Worm (Caenorhabditis elegans) whole organism, late embryonic: ENCODE results near the gene T21C9.6.

ENCODE experiments used
- C38D4.7 ChIP-seq: fragments of 200-800 bp; sonication (Bioruptor generic); optimal IDR thresholded peaks from 2 replicates; lab custom pipeline; 2018; ENCODE audit warnings: mild to moderate bottlenecking, missing genetic modification characterization, moderate library complexity, missing compliant biosample characterization
- Y22D7AL.16 ChIP-seq: sonication (generic microtip); optimal IDR thresholded peaks from 2 replicates; lab custom pipeline; 2016; ENCODE audit warnings: missing genetic modification characterization, missing compliant biosample characterization
- ahr-1 ChIP-seq: sonication (generic microtip); optimal IDR thresholded peaks from 2 replicates; lab custom pipeline; 2016; ENCODE audit warnings: missing genetic modification characterization, missing compliant biosample characterization
- ceh-14 ChIP-seq: sonication (generic microtip); optimal IDR thresholded peaks from 2 replicates; lab custom pipeline; 2016; ENCODE audit warnings: missing genotype, missing genetic modification characterization, missing compliant biosample characterization
- ceh-18 ChIP-seq: sonication (generic microtip); optimal IDR thresholded peaks from 2 replicates; lab custom pipeline; 2016; ENCODE audit warnings: missing genetic modification characterization, missing compliant biosample characterization
- ceh-19 ChIP-seq: fragments of 200-800 bp; sonication (Bioruptor generic); optimal IDR thresholded peaks from 2 replicates; lab custom pipeline; 2018; ENCODE audit warnings: mild to moderate bottlenecking, missing genetic modification characterization, missing compliant biosample characterization
- ceh-2 ChIP-seq: sonication (generic microtip); optimal IDR thresholded peaks from 2 replicates; lab custom pipeline; 2016; ENCODE audit warnings: missing genotype, missing genetic modification characterization, missing compliant biosample characterization
- ceh-24 ChIP-seq: sonication (generic microtip); optimal IDR thresholded peaks from 2 replicates; lab custom pipeline; 2016; ENCODE audit warnings: mild to moderate bottlenecking, missing genetic modification characterization, missing compliant biosample characterization
- ceh-31 ChIP-seq: sonication (generic microtip); optimal IDR thresholded peaks from 2 replicates; lab custom pipeline; 2016; ENCODE audit warnings: missing genetic modification characterization, missing compliant biosample characterization
- ceh-34 ChIP-seq: sonication (generic microtip); optimal IDR thresholded peaks from 2 replicates; lab custom pipeline; 2016; ENCODE audit warnings: mild to moderate bottlenecking, missing genetic modification characterization, missing compliant biosample characterization
- ceh-48 ChIP-seq: sonication (generic microtip); optimal IDR thresholded peaks from 2 replicates; lab custom pipeline; 2016; ENCODE audit warnings: missing genetic modification characterization, inconsistent platforms, missing compliant biosample characterization
- ceh-6 ChIP-seq: fragments of 200-800 bp; sonication (Bioruptor generic); optimal IDR thresholded peaks from 2 replicates; lab custom pipeline; 2018; ENCODE audit warnings: mild to moderate bottlenecking, missing genetic modification characterization, missing compliant biosample characterization
- ceh-9 ChIP-seq: sonication (generic microtip); optimal IDR thresholded peaks from 2 replicates; lab custom pipeline; 2016; ENCODE audit warnings: mild to moderate bottlenecking, missing genetic modification characterization, inconsistent platforms, missing compliant biosample characterization
- che-1 ChIP-seq: sonication (generic microtip); optimal IDR thresholded peaks from 2 replicates; lab custom pipeline; 2016; ENCODE audit warnings: mild to moderate bottlenecking, missing genetic modification characterization, missing compliant biosample characterization
- elt-2 ChIP-seq: sonication (generic microtip); optimal IDR thresholded peaks from 2 replicates; lab custom pipeline; 2016; ENCODE audit warnings: missing genetic modification reagents, missing genetic modification characterization, missing compliant biosample characterization
- ets-4 ChIP-seq: sonication (generic microtip); optimal IDR thresholded peaks from 2 replicates; lab custom pipeline; 2016; ENCODE audit warnings: missing genetic modification characterization, missing compliant biosample characterization
- fax-1 ChIP-seq: sonication (generic microtip); optimal IDR thresholded peaks from 2 replicates; lab custom pipeline; 2016; ENCODE audit warnings: missing genotype, missing genetic modification characterization, missing compliant biosample characterization
- hlh-13 ChIP-seq: fragments of 200-800 bp; sonication (Bioruptor generic); optimal IDR thresholded peaks from 2 replicates; lab custom pipeline; 2018; ENCODE audit warnings: mild to moderate bottlenecking, missing genetic modification characterization, missing compliant biosample characterization
- hlh-30 ChIP-seq: sonication (generic microtip); optimal IDR thresholded peaks from 2 replicates; lab custom pipeline; 2017; ENCODE audit warnings: antibody characterized with exemption, missing genetic modification characterization, missing compliant biosample characterization; ENCODE audit not compliant: insufficient read depth
- lim-6 ChIP-seq: sonication (generic microtip); optimal IDR thresholded peaks from 2 replicates; lab custom pipeline; 2016; ENCODE audit warnings: missing genetic modification characterization, missing compliant biosample characterization
- lin-11 ChIP-seq: fragments of 200-800 bp; sonication (Bioruptor generic); optimal IDR thresholded peaks from 2 replicates; lab custom pipeline; 2018; ENCODE audit warnings: mild to moderate bottlenecking, missing genetic modification characterization, missing compliant biosample characterization
- nfya-1 ChIP-seq: sonication (generic microtip); optimal IDR thresholded peaks from 2 replicates; lab custom pipeline; 2017; ENCODE audit warnings: missing genetic modification characterization, mild to moderate bottlenecking, missing compliant biosample characterization, antibody characterized with exemption, moderate library complexity
- nhr-11 ChIP-seq: fragments of 150-350 bp; optimal IDR thresholded peaks from 2 replicates; lab custom pipeline; 2014; ENCODE audit warnings: missing biosample characterization, missing genetic modification characterization
- nhr-232 ChIP-seq: sonication (generic microtip); optimal IDR thresholded peaks from 2 replicates; lab custom pipeline; 2016; ENCODE audit warnings: missing genetic modification characterization, missing compliant biosample characterization
- npax-4 ChIP-seq: sonication (generic microtip); optimal IDR thresholded peaks from 2 replicates; lab custom pipeline; 2016; ENCODE audit warnings: missing genetic modification characterization, missing compliant biosample characterization
- pag-3 ChIP-seq: sonication (generic microtip); optimal IDR thresholded peaks from 2 replicates; lab custom pipeline; 2016; ENCODE audit warnings: missing compliant biosample characterization, missing genetic modification characterization, borderline replicate concordance
- pax-1 ChIP-seq: fragments of 150-350 bp; optimal IDR thresholded peaks from 2 replicates; lab custom pipeline; 2014; ENCODE audit warnings: missing biosample characterization, missing genetic modification characterization
- ref-2 ChIP-seq: sonication (generic microtip); optimal IDR thresholded peaks from 2 replicates; lab custom pipeline; 2016; ENCODE audit warnings: missing genetic modification characterization, missing compliant biosample characterization
- rnt-1 ChIP-seq: sonication (generic microtip); optimal IDR thresholded peaks from 2 replicates; lab custom pipeline; 2016; ENCODE audit warnings: missing genetic modification characterization, missing compliant biosample characterization
- sdc-2 ChIP-seq: sonication (generic microtip); optimal IDR thresholded peaks from 2 replicates; lab custom pipeline; 2016; ENCODE audit warnings: missing genotype, missing genetic modification characterization, missing compliant biosample characterization
- sox-2 ChIP-seq: fragments of 200-800 bp; sonication (Bioruptor generic); IDR thresholded peaks from 2 replicates; pipeline ENCODE4 v1.3.6; 2022; ENCODE audit warnings: missing genetic modification reagents, missing genetic modification characterization, missing compliant biosample characterization
- sox-4 ChIP-seq: sonication (generic microtip); optimal IDR thresholded peaks from 2 replicates; lab custom pipeline; 2017; ENCODE audit warnings: mild to moderate bottlenecking, missing genetic modification characterization, inconsistent platforms, missing compliant biosample characterization
- tbx-2 ChIP-seq: sonication (generic microtip); optimal IDR thresholded peaks from 2 replicates; lab custom pipeline; 2016; ENCODE audit warnings: missing genetic modification characterization, missing compliant biosample characterization
- ttx-3 ChIP-seq: sonication (generic microtip); optimal IDR thresholded peaks from 2 replicates; lab custom pipeline; 2016; ENCODE audit warnings: missing genetic modification reagents, missing genetic modification characterization, missing compliant biosample characterization
- unc-42 ChIP-seq: sonication (generic microtip); optimal IDR thresholded peaks from 2 replicates; lab custom pipeline; 2016; ENCODE audit warnings: missing genotype, missing genetic modification characterization, missing compliant biosample characterization
- unc-55 ChIP-seq: sonication (generic microtip); optimal IDR thresholded peaks from 2 replicates; lab custom pipeline; 2017; ENCODE audit warnings: missing biosample characterization, missing genetic modification reagents, missing genetic modification characterization
- unc-86 ChIP-seq: sonication (generic microtip); optimal IDR thresholded peaks from 2 replicates; lab custom pipeline; 2016; ENCODE audit warnings: missing genetic modification characterization, missing compliant biosample characterization
- zip-5 ChIP-seq: sonication (generic microtip); optimal IDR thresholded peaks from 2 replicates; lab custom pipeline; 2016; ENCODE audit warnings: missing genetic modification characterization, missing compliant biosample characterization
- ztf-16 ChIP-seq: sonication (generic microtip); optimal IDR thresholded peaks from 2 replicates; lab custom pipeline; 2017; ENCODE audit warnings: missing genetic modification characterization, missing compliant biosample characterization

The T21C9.6 gene

DNA sequence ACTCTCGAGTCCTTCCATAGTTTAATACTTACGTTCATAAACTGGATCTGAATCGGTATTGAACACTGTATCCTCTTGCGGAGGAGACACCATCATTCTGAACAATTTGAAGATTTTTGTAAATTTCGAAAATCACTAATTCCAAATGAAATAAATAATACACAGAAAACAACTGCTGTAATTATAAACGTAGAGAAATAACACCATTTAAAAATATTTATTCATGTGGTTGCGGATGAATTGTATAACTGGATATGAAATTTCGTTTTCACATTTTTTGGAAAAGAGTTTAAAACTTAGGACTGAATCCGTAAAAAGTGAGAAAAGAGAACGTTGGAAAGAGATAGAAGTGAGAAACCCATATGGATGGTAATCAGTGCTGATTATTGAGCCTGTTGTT, 3.5 kb upstream of the T21C9.6 start, which contains the start of gene mics-1:
TSS of gene mics-1 (minus strand) at position 101 of the 400 bp plus-strand sequence.
- no peak for TF ChIP-seq Y22D7AL.16

DNA sequence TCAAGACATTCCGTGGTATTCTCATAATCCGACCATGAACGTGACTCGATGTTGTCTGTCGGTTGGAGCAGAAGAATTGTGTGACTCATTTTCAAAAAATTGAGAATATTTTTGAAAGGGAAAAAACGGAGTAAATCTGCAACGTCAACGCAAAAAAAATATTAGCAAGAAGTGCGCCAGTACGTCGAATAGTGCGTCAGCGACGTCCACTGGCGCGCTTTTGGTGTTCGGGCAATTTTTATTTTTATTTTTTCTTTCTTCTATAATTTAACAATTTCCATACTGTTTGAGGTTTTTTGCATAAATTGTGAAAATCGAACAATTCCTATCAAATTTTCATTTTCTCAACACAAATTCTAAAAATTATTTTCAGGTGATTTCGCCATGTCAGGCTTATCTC, 2.7 kb upstream of the T21C9.6 start, which contains the start of the genes erh-1 and lpd-9:
TSS of gene erh-1 (minus strand) at position 204 of the 400 bp plus-strand sequence.
TSS of gene lpd-9 (plus strand) at position 368 of the 400 bp plus-strand sequence.
- TF ChIP-seq npax-4 (tag; lab: Kevin White, UChicago) (no peak), ceh-14 (tag; lab: Kevin White, UChicago) (peak; percentile 43), ahr-1 (tag; lab: Kevin White, UChicago) (no peak), C38D4.7 (GFP tag; lab: Kevin White, UChicago) (no peak), zip-5 (tag; lab: Kevin White, UChicago) (peak; percentile 8), ceh-34 (tag; lab: Kevin White, UChicago) (no peak), ets-4 (tag; lab: Kevin White, UChicago) (no peak), unc-55 (no peak), elt-2 (peak; percentile 68), nfya-1 (tag; lab: Kevin White, UChicago) (peak; percentile 44), sox-4 (no peak), unc-42 (tag; lab: Kevin White, UChicago) (peak; percentile 15), ceh-19 (GFP tag; lab: Kevin White, UChicago) (no peak), ceh-24 (tag; lab: Kevin White, UChicago) (no peak), Y22D7AL.16 (peak; percentile 11), ceh-2 (tag; lab: Kevin White, UChicago) (peak; percentile 37), unc-86 (tag; lab: Kevin White, UChicago) (peak; percentile 23), ceh-6 (GFP tag; lab: Kevin White, UChicago) (no peak), pax-1 (peak; percentile 12), ceh-48 (tag; lab: Kevin White, UChicago) (no peak), fax-1 (no peak), ceh-9 (tag; lab: Kevin White, UChicago) (no peak), ref-2 (tag; lab: Kevin White, UChicago) (peak; percentile 25), ceh-18 (tag; lab: Kevin White, UChicago) (peak; percentile 20), che-1 (tag; lab: Kevin White, UChicago) (peak; percentile 26), ztf-16 (peak; percentile 29), tbx-2 (tag; lab: Kevin White, UChicago) (no peak)

DNA sequence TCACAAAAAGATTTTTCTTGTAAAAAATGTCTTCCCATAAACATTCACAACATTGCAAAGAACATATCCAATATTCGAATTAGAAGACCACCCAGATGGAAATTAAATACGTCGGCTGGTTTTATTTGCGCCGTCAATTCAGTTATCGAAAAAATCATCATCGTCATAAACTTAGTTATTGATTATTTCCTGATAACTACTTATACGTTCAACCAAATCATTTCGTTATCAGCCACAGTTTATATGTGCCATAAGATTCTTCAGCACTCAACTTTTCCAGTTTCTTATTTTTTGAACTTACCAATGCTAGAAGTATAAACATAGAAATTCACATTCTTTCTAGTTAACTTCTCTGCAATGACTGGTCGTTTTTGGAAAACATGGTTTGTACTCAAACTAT, 1.0 kb upstream of the T21C9.6 start:
- no peak for TF ChIP-seq nhr-232 (tag; lab: Kevin White, UChicago)
- TF ChIP-seq unc-86 (tag; lab: Kevin White, UChicago), result no peak
- TF ChIP-seq hlh-30 (tag; lab: Kevin White, UChicago), result no peak
- TF ChIP-seq ceh-34 (tag; lab: Kevin White, UChicago), result no peak
- peak; percentile 4 for TF ChIP-seq elt-2
- no peak for TF ChIP-seq tbx-2 (tag; lab: Kevin White, UChicago)
- TF ChIP-seq nfya-1 (tag; lab: Kevin White, UChicago), result no peak

DNA sequence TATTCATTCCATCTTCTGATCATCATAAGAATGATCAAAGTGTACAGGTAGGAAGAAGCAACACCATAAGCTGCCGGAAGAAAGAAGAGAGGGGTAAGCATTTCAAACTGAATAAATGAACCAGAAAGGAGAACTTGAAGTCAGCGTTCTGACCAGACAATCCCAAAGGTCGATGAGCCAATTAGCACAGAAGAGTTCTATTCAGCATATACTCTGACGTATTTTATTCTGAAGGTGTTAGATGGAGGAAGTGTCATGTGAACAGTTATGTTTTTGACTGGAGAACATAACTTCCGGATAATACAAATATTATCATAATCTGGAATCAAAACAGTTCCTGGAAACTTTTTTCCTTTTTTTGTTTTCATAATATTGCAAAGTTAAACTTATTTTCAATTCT, 7.0 kb downstream of the T21C9.6 start, which contains the start of gene srg-32:
TSS of gene srg-32 (minus strand) at position 101 of the 400 bp plus-strand sequence.
- TF ChIP-seq hlh-13 (GFP tag; lab: Kevin White, UChicago) (no peak), sox-2 (GFP tag; lab: Robert Waterston, UW) (no peak), lim-6 (tag; lab: Kevin White, UChicago) (no peak), sdc-2 (tag; lab: Kevin White, UChicago) (no peak), nfya-1 (tag; lab: Kevin White, UChicago) (no peak), nhr-11 (tag; lab: Kevin White, UChicago) (no peak), unc-86 (tag; lab: Kevin White, UChicago) (no peak), ceh-31 (tag; lab: Kevin White, UChicago) (no peak), rnt-1 (tag; lab: Kevin White, UChicago) (no peak), lin-11 (tag; lab: Kevin White, UChicago) (no peak), tbx-2 (tag; lab: Kevin White, UChicago) (no peak), ttx-3 (tag; lab: Kevin White, UChicago) (no peak), pag-3 (tag; lab: Kevin White, UChicago) (no peak), fax-1 (no peak), sox-4 (no peak), unc-42 (tag; lab: Kevin White, UChicago) (no peak)
